Fruit fly (Drosophila melanogaster) whole organism, embryonic: Measurements from ENCODE around the gene Hsdl2.

Experiments used
- CG10321 ChIP-seq: fragments of 200-800 bp; sonication (Bioruptor generic); IDR thresholded peaks from 2 replicates; pipeline ENCODE4 v1.3.6; 2022; ENCODE audit warnings: missing biosample characterization, missing genetic modification characterization
- CG10543 ChIP-seq: fragments of 200-800 bp; sonication (Bioruptor generic); optimal IDR thresholded peaks from 3 replicates; lab custom pipeline; 2017; ENCODE audit warnings: missing biosample characterization, mild to moderate bottlenecking, missing genetic modification characterization, moderate library complexity
- CG11398 ChIP-seq: fragments of 200-800 bp; sonication (Bioruptor generic); optimal IDR thresholded peaks from 2 replicates; lab custom pipeline; 2016; ENCODE audit warnings: missing biosample characterization, missing genetic modification characterization
- CG11456 ChIP-seq: fragments of 200-800 bp; sonication (Bioruptor generic); IDR thresholded peaks from 3 replicates; pipeline ENCODE4 v1.3.6; 2022; ENCODE audit warnings: missing biosample characterization, missing genetic modification characterization
- CG12769 ChIP-seq: fragments of 200-800 bp; sonication (Bioruptor generic); optimal IDR thresholded peaks from 2 replicates; lab custom pipeline; 2019; ENCODE audit warnings: missing biosample characterization, mild to moderate bottlenecking, missing genetic modification characterization, moderate library complexity
- CG13775 ChIP-seq: fragments of 200-800 bp; sonication (Bioruptor generic); optimal IDR thresholded peaks from 3 replicates; lab custom pipeline; 2017; ENCODE audit warnings: missing biosample characterization, mild to moderate bottlenecking, missing genetic modification characterization
- CG31365 ChIP-seq: fragments of 200-800 bp; sonication (Bioruptor generic); optimal IDR thresholded peaks from 2 replicates; lab custom pipeline; 2018; ENCODE audit warnings: missing biosample characterization, mild to moderate bottlenecking, missing genetic modification characterization
- CG5180 ChIP-seq: fragments of 200-800 bp; sonication (Bioruptor generic); optimal IDR thresholded peaks from 3 replicates; lab custom pipeline; 2017; ENCODE audit warnings: missing biosample characterization, missing genetic modification characterization, mild to moderate bottlenecking, moderate library complexity, missing genetic modification reagents
- CG6175 ChIP-seq: fragments of 200-800 bp; sonication (Bioruptor generic); IDR thresholded peaks from 3 replicates; pipeline ENCODE4 v1.3.6; 2022; ENCODE audit warnings: missing biosample characterization, missing genetic modification characterization
- CG6654 ChIP-seq: fragments of 200-800 bp; sonication (Bioruptor generic); optimal IDR thresholded peaks from 2 replicates; lab custom pipeline; 2017; ENCODE audit warnings: missing biosample characterization, mild to moderate bottlenecking, missing genetic modification characterization
- CG8089 ChIP-seq: fragments of 200-800 bp; sonication (Bioruptor generic); optimal IDR thresholded peaks from 3 replicates; lab custom pipeline; 2016; ENCODE audit warnings: missing biosample characterization, missing genetic modification characterization
- CG9797 ChIP-seq: fragments of 200-800 bp; sonication (Bioruptor generic); optimal IDR thresholded peaks from 3 replicates; lab custom pipeline; 2018; ENCODE audit warnings: missing biosample characterization, mild to moderate bottlenecking, missing genetic modification characterization
- CG9876 ChIP-seq: fragments of 200-800 bp; sonication (Bioruptor generic); optimal IDR thresholded peaks from 2 replicates; lab custom pipeline; 2016; ENCODE audit warnings: missing biosample characterization, missing genetic modification characterization
- ERR ChIP-seq: fragments of 200-800 bp; sonication (Bioruptor generic); optimal IDR thresholded peaks from 2 replicates; lab custom pipeline; 2016; ENCODE audit warnings: missing biosample characterization, missing genetic modification characterization
- HLH3B ChIP-seq: fragments of 200-800 bp; sonication (Bioruptor generic); IDR thresholded peaks from 2 replicates; pipeline ENCODE4 v1.3.6; 2022; ENCODE audit warnings: missing biosample characterization, missing genetic modification characterization
- Hmr ChIP-seq: fragments of 200-800 bp; sonication (Bioruptor generic); optimal IDR thresholded peaks from 3 replicates; lab custom pipeline; 2017; ENCODE audit warnings: mild to moderate bottlenecking, missing biosample characterization, missing genetic modification reagents, missing genetic modification characterization
- Jarid2 ChIP-seq: fragments of 200-800 bp; sonication (Bioruptor generic); optimal IDR thresholded peaks from 3 replicates; lab custom pipeline; 2017; ENCODE audit warnings: mild to moderate bottlenecking, missing biosample characterization, missing genetic modification reagents, missing genetic modification characterization
- Med ChIP-seq: fragments of 200-800 bp; sonication (Bioruptor generic); peaks from one replicate; lab custom pipeline; 2016; ENCODE audit warnings: missing biosample characterization, missing genetic modification characterization, mild to moderate bottlenecking, inconsistent platforms, moderate library complexity
- Poxn ChIP-seq: fragments of 200-800 bp; sonication (Bioruptor generic); IDR thresholded peaks from 2 replicates; pipeline ENCODE4 v1.3.6; 2022; ENCODE audit warnings: missing biosample characterization, missing genetic modification characterization
- Ravus ChIP-seq: fragments of 200-800 bp; sonication (Bioruptor generic); IDR thresholded peaks from 2 replicates; pipeline ENCODE4 v1.3.6; 2022; ENCODE audit warnings: missing biosample characterization, missing genetic modification characterization
- Scr ChIP-seq: fragments of 200-800 bp; sonication (Bioruptor generic); IDR thresholded peaks from 2 replicates; pipeline ENCODE4 v1.3.6; 2022; ENCODE audit warnings: missing biosample characterization, missing genetic modification characterization; ENCODE audit not compliant: partially characterized antibody
- Sox102F ChIP-seq: fragments of 200-800 bp; sonication (Bioruptor generic); optimal IDR thresholded peaks from 2 replicates; lab custom pipeline; 2018; ENCODE audit warnings: missing biosample characterization, mild to moderate bottlenecking, missing genetic modification characterization, moderate library complexity
- Spps ChIP-seq: fragments of 200-800 bp; sonication (Bioruptor generic); optimal IDR thresholded peaks from 2 replicates; lab custom pipeline; 2018; ENCODE audit warnings: missing biosample characterization, mild to moderate bottlenecking, missing genetic modification characterization
- Sry-δ ChIP-seq: fragments of 200-800 bp; sonication (Bioruptor generic); optimal IDR thresholded peaks from 2 replicates; lab custom pipeline; 2016; ENCODE audit warnings: missing biosample characterization, missing genetic modification characterization
- Trl ChIP-seq, 3 experiments: fragments of >200 bp in 2 of 3; fragments of 200-800 bp in 1 of 3; sonication (Bioruptor generic) in 1 of 3; optimal IDR thresholded peaks; 2 replicates in 1 of 3; 3 replicates in 2 of 3; lab custom pipeline; 2016 to 2017; ENCODE audit warnings: missing biosample characterization in 1 of 3, missing genetic modification characterization in 1 of 3
- YL-1 ChIP-seq: fragments of 200-800 bp; sonication (Bioruptor generic); optimal IDR thresholded peaks from 3 replicates; lab custom pipeline; 2017; ENCODE audit warnings: missing biosample characterization, mild to moderate bottlenecking, missing genetic modification characterization
- ato ChIP-seq: fragments of 200-800 bp; sonication (Bioruptor generic); IDR thresholded peaks from 2 replicates; pipeline ENCODE4 v1.3.6; 2022; ENCODE audit warnings: missing biosample characterization, missing genetic modification characterization; ENCODE audit not compliant: partially characterized antibody
- az2 ChIP-seq: fragments of 200-800 bp; sonication (Bioruptor generic); optimal IDR thresholded peaks from 3 replicates; lab custom pipeline; 2016; ENCODE audit warnings: missing biosample characterization, missing genetic modification characterization
- bsh ChIP-seq, 2 experiments: fragments of 200-800 bp; sonication (Bioruptor generic); optimal IDR thresholded peaks; 2 replicates each; lab custom pipeline; 2017 to 2018; ENCODE audit warnings: mild to moderate bottlenecking in 2 of 2, missing biosample characterization in 2 of 2, missing genetic modification characterization in 2 of 2, moderate library complexity in 1 of 2
- cad ChIP-seq: fragments of >200 bp; optimal IDR thresholded peaks from 2 replicates; lab custom pipeline; 2017; ENCODE audit warnings: missing biosample characterization, missing genetic modification characterization
- chinmo ChIP-seq: fragments of 200-800 bp; sonication (Bioruptor generic); IDR thresholded peaks from 4 replicates; pipeline ENCODE4 v1.3.6; 2022; ENCODE audit warnings: missing biosample characterization, missing genetic modification characterization; ENCODE audit not compliant: partially characterized antibody
- croc ChIP-seq: fragments of 200-800 bp; sonication (Bioruptor generic); conservative IDR thresholded peaks from 3 replicates; pipeline ENCODE4 v1.3.6; 2022; ENCODE audit warnings: missing biosample characterization, missing genetic modification characterization
- cwo ChIP-seq: fragments of 200-800 bp; sonication (Bioruptor generic); optimal IDR thresholded peaks from 3 replicates; lab custom pipeline; 2017; ENCODE audit warnings: missing biosample characterization, missing genetic modification characterization, mild to moderate bottlenecking, moderate library complexity, missing genetic modification reagents
- grn ChIP-seq: fragments of 200-800 bp; sonication (Bioruptor generic); optimal IDR thresholded peaks from 3 replicates; lab custom pipeline; 2017; ENCODE audit warnings: missing biosample characterization, missing genetic modification characterization
- gsb ChIP-seq: fragments of 200-800 bp; sonication (Bioruptor generic); IDR thresholded peaks from 2 replicates; pipeline ENCODE4 v1.3.6; 2022; ENCODE audit warnings: missing biosample characterization, missing genetic modification characterization
- kah ChIP-seq: fragments of 200-800 bp; sonication (Bioruptor generic); optimal IDR thresholded peaks from 2 replicates; lab custom pipeline; 2018; ENCODE audit warnings: missing biosample characterization, mild to moderate bottlenecking, missing genetic modification characterization
- luna ChIP-seq: fragments of 200-800 bp; sonication (Bioruptor generic); optimal IDR thresholded peaks from 2 replicates; lab custom pipeline; 2016; ENCODE audit warnings: missing biosample characterization, missing genetic modification characterization
- mam ChIP-seq: fragments of 200-800 bp; sonication (Bioruptor generic); optimal IDR thresholded peaks from 3 replicates; lab custom pipeline; 2016; ENCODE audit warnings: missing biosample characterization, missing genetic modification characterization
- nom ChIP-seq: fragments of 200-800 bp; sonication (Bioruptor generic); optimal IDR thresholded peaks from 2 replicates; lab custom pipeline; 2017; ENCODE audit warnings: missing biosample characterization, missing genetic modification characterization, mild to moderate bottlenecking, moderate library complexity, missing genetic modification reagents
- prd ChIP-seq, 3 experiments: fragments of >200 bp in 2 of 3; fragments of 200-800 bp in 1 of 3; sonication (Bioruptor generic) in 1 of 3; optimal IDR thresholded peaks in 2 of 3; IDR thresholded peaks in 1 of 3; 2 replicates in 2 of 3; 3 replicates in 1 of 3; pipeline versions ENCODE4 v1.3.6 to Lab custom; 2017 to 2022; ENCODE audit warnings: missing biosample characterization in 1 of 3, missing genetic modification characterization in 1 of 3
- repo ChIP-seq: fragments of 200-800 bp; sonication (Bioruptor generic); optimal IDR thresholded peaks from 2 replicates; lab custom pipeline; 2016; ENCODE audit warnings: missing biosample characterization, missing genetic modification characterization
- slp2 ChIP-seq: fragments of 200-800 bp; sonication (Bioruptor generic); optimal IDR thresholded peaks from 2 replicates; lab custom pipeline; 2016; ENCODE audit warnings: missing biosample characterization, missing genetic modification characterization
- sna ChIP-seq: fragments of 200-800 bp; sonication (Bioruptor generic); IDR thresholded peaks from 2 replicates; pipeline ENCODE4 v1.3.6; 2022; ENCODE audit warnings: missing biosample characterization, missing genetic modification characterization; ENCODE audit not compliant: partially characterized antibody
- stwl ChIP-seq: fragments of 200-800 bp; sonication (Bioruptor generic); optimal IDR thresholded peaks from 3 replicates; lab custom pipeline; 2018; ENCODE audit warnings: missing biosample characterization, mild to moderate bottlenecking, missing genetic modification characterization, moderate library complexity
- sug ChIP-seq: fragments of 200-800 bp; optimal IDR thresholded peaks from 2 replicates; lab custom pipeline; 2019; ENCODE audit warnings: missing biosample characterization, mild to moderate bottlenecking, missing genetic modification characterization, moderate library complexity
- tna ChIP-seq: fragments of 200-800 bp; sonication (Bioruptor generic); IDR thresholded peaks from 2 replicates; pipeline ENCODE4 v1.3.6; 2022; ENCODE audit warnings: missing biosample characterization, missing genetic modification characterization; ENCODE audit not compliant: partially characterized antibody
- trh ChIP-seq: fragments of 200-800 bp; sonication (Bioruptor generic); optimal IDR thresholded peaks from 2 replicates; lab custom pipeline; 2016; ENCODE audit warnings: missing biosample characterization, missing genetic modification characterization

Hsdl2 gene

DNA sequence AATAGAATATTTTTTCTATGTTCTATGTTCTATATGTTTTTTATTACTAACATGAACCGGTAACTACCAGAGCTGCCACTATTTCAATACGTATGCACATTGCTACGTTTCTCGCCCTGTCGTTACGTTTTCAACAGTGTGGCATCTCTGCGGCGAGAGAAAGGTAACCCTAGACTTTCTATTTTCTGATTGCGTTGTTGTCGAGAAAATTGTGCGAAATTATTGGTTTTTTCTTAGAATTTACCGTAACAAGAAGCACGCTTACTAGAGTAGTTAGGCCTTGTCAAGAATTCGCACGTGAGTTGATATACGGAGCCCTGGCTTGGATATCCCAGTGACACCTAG is 22.9 kb downstream of the Hsdl2 start, which contains the start of gene btz (continued):
- TF ChIP-seq CG31365 (tag; lab: Kevin White, UChicago): no peak
- TF ChIP-seq kah: no peak
- TF ChIP-seq CG11456 (GFP tag; lab: Robert Waterston, UW): no peak
- TF ChIP-seq gsb (GFP tag; lab: Robert Waterston, UW): no peak
- TF ChIP-seq Ravus: no peak
- no peak for TF ChIP-seq CG10321 (GFP tag; lab: Robert Waterston, UW)
- TF ChIP-seq CG12769 (tag; lab: Kevin White, UChicago): no peak
- TF ChIP-seq Sox102F: no peak
- no peak for TF ChIP-seq croc (GFP tag; lab: Robert Waterston, UW)
- TF ChIP-seq CG9876 (GFP tag; lab: Kevin White, UChicago): no peak
- TF ChIP-seq CG6175 (GFP tag; lab: Robert Waterston, UW): no peak
- peak; percentile 85 for TF ChIP-seq YL-1
- TF ChIP-seq trh: no peak
- peak; percentile 56 for TF ChIP-seq Sry-δ (GFP tag; lab: Kevin White, UChicago)
- TF ChIP-seq luna (GFP tag; lab: Kevin White, UChicago): no peak
- TF ChIP-seq CG13775 (GFP tag; lab: Kevin White, UChicago): no peak
- TF ChIP-seq Jarid2: no peak
- TF ChIP-seq CG9797 (GFP tag; lab: Kevin White, UChicago): peak; percentile 26
- TF ChIP-seq, all 482 proteins: peak for 35

DNA sequence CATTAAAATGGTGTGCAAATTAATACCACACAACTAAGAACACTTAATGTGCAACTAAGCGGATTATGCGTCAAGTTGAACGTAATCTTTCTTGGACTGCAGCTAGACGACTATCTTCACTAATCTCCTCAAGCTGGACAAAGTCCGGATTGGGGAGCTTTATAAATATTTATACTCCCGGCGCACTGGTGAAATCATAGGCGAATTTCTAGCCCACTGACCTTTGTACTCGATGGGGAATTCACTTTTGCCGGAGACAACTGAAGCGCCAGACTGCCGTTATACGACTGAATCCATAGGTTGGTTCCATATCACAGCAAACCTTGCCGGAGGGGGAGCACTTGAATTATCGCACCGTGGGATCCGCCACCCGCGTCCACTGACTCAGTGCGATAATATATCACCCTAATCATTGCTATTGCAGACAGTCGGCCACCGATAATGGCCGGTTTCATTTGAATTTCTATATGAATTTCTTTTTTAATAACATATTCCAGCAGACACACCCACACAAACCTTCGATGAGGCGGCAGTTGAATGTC is 28.8 kb downstream of the Hsdl2 start:
- TF ChIP-seq grn: peak; percentile 71
- no peak for TF ChIP-seq CG11398 (GFP tag; lab: Kevin White, UChicago)
- TF ChIP-seq Med (GFP tag; lab: Kevin White, UChicago): peak; percentile 68
- no peak for TF ChIP-seq stwl (tag; lab: Kevin White, UChicago)
- no peak for TF ChIP-seq HLH3B
- TF ChIP-seq bsh (GFP tag; optimal IDR thresholded peaks at IDR 0.05; lab: Kevin White, UChicago): peak in 1 of 2 experiments; percentile 49
- no peak for TF ChIP-seq Jarid2
- 0 out of 4 replicates have a peak, but pooled peaks have one; percentile 60 for TF ChIP-seq chinmo (GFP tag; lab: Robert Waterston, UW)
- TF ChIP-seq cad (GFP tag; lab: Kevin White, UChicago): peak; percentile 10
- peak; percentile 74 for TF ChIP-seq nom (GFP tag; lab: Kevin White, UChicago)
- TF ChIP-seq az2 (GFP tag; lab: Kevin White, UChicago): no peak
- TF ChIP-seq Spps (tag; lab: Kevin White, UChicago): no peak
- peak; percentile 89 for TF ChIP-seq sug

DNA sequence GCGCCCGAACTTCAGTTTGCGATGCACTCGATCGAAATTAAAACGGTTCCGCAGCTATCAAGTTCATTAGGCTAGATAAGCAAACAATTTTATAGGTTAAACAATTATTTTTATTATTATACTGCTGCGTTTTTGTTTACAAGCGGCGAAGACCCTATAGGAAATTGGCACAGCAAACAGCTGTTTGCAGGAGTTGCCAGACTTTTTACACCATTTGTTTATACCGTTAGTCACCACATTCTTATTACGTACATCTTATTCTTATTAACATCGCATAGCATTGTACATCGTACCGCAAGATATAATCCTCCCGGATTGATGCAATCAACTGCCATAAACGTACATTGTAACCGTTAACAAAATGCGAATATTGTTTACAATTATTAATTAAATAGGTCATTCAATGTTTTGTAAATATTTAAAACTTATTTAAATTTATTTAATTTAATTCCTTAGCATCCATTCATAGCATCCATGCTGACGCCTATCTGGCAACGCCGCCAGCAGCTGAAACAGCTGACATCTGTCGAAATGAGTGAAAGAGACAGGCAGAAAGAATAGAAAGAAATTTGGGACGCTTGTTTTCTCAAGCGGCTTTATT is 29.4 kb downstream of the Hsdl2 start, which contains the start of the genes CROT and CG12877:
CROT (minus strand) TSS at position 171 of the 601 bp plus-strand sequence.
CG12877 (plus strand) TSS at position 520 of the 601 bp plus-strand sequence.
- TF ChIP-seq CG5180 (GFP tag; lab: Kevin White, UChicago): no peak
- TF ChIP-seq ERR (GFP tag; lab: Kevin White, UChicago): no peak
- TF ChIP-seq repo (GFP tag; lab: Kevin White, UChicago): no peak
- no peak for TF ChIP-seq tna
- peak; percentile 78 for TF ChIP-seq Hmr
- no peak for TF ChIP-seq ato (GFP tag; lab: Robert Waterston, UW)
- TF ChIP-seq Poxn (GFP tag; lab: Robert Waterston, UW): peak; percentile 68
- TF ChIP-seq prd (optimal IDR thresholded peaks at IDR 0.05; lab: Kevin White, UChicago): no peak
- TF ChIP-seq prd (GFP tag; IDR thresholded peaks at IDR 0.05; lab: Robert Waterston, UW): peak; percentile 82; the same call in 2 of the 3 replicates
- TF ChIP-seq slp2 (GFP tag; lab: Kevin White, UChicago): no peak
- TF ChIP-seq mam (GFP tag; lab: Kevin White, UChicago): peak; percentile 49
- no peak for TF ChIP-seq Trl (optimal IDR thresholded peaks at IDR 0.05; lab: Kevin White, UChicago)
- TF ChIP-seq Trl (GFP tag; optimal IDR thresholded peaks at IDR 0.05; lab: Kevin White, UChicago): peak; percentile 45
- peak; percentile 56 for TF ChIP-seq CG6654 (GFP tag; lab: Kevin White, UChicago)
- TF ChIP-seq sna: no peak
- TF ChIP-seq cwo (GFP tag; lab: Kevin White, UChicago): peak; percentile 46
- TF ChIP-seq Scr: peak; percentile 52
- peak; percentile 84 for TF ChIP-seq CG10543 (GFP tag; lab: Kevin White, UChicago)
- no peak for TF ChIP-seq CG8089 (GFP tag; lab: Kevin White, UChicago)
